Fruit fly (Drosophila melanogaster) whole organism, embryonic: Measurements from ENCODE around the gene Ugt301D1.
A peak's percentile ranks its signal among the peaks of the same experiment; 100 is the strongest.

ENCODE experiments used
- Abd-B ChIP-seq: fragments of 200-800 bp; sonication (Bioruptor generic); optimal IDR thresholded peaks from 2 replicates; lab custom pipeline; 2018; ENCODE audit warnings: missing biosample characterization, mild to moderate bottlenecking, missing genetic modification characterization, moderate library complexity
- Bgb ChIP-seq: fragments of 200-800 bp; sonication (Bioruptor generic); IDR thresholded peaks from 2 replicates; pipeline ENCODE4 v1.3.6; 2022; ENCODE audit warnings: missing biosample characterization, missing genetic modification characterization; ENCODE audit not compliant: partially characterized antibody
- Blimp-1 ChIP-seq: fragments of 200-800 bp; sonication (Bioruptor generic); optimal IDR thresholded peaks from 3 replicates; lab custom pipeline; 2018; ENCODE audit warnings: missing biosample characterization, missing genetic modification characterization, mild to moderate bottlenecking, moderate library complexity, missing genetic modification reagents
- CG10565 ChIP-seq: fragments of 200-800 bp; sonication (Bioruptor generic); optimal IDR thresholded peaks from 3 replicates; lab custom pipeline; 2016; ENCODE audit warnings: missing biosample characterization, mild to moderate bottlenecking, missing genetic modification characterization
- CG12104 ChIP-seq: fragments of 200-800 bp; sonication (Bioruptor generic); optimal IDR thresholded peaks from 3 replicates; lab custom pipeline; 2016; ENCODE audit warnings: missing biosample characterization, missing genetic modification characterization
- CG12155 ChIP-seq: fragments of 200-800 bp; sonication (Bioruptor generic); optimal IDR thresholded peaks from 3 replicates; lab custom pipeline; 2016; ENCODE audit warnings: missing biosample characterization, missing genetic modification characterization
- CG12769 ChIP-seq: fragments of 200-800 bp; sonication (Bioruptor generic); optimal IDR thresholded peaks from 2 replicates; lab custom pipeline; 2019; ENCODE audit warnings: missing biosample characterization, mild to moderate bottlenecking, missing genetic modification characterization, moderate library complexity
- CG15479 ChIP-seq: fragments of 200-800 bp; sonication (Bioruptor generic); optimal IDR thresholded peaks from 3 replicates; lab custom pipeline; 2019; ENCODE audit warnings: missing biosample characterization, mild to moderate bottlenecking, missing genetic modification characterization, moderate library complexity
- CG17568 ChIP-seq: fragments of 200-800 bp; sonication (Bioruptor generic); optimal IDR thresholded peaks from 2 replicates; lab custom pipeline; 2018; ENCODE audit warnings: missing biosample characterization, mild to moderate bottlenecking, missing genetic modification characterization, moderate library complexity
- CG31441 ChIP-seq: fragments of 200-800 bp; sonication (Bioruptor generic); IDR thresholded peaks from 2 replicates; pipeline ENCODE4 v1.3.6; 2022; ENCODE audit warnings: missing biosample characterization, missing genetic modification characterization
- CG5180 ChIP-seq: fragments of 200-800 bp; sonication (Bioruptor generic); optimal IDR thresholded peaks from 3 replicates; lab custom pipeline; 2017; ENCODE audit warnings: missing biosample characterization, missing genetic modification characterization, mild to moderate bottlenecking, moderate library complexity, missing genetic modification reagents
- CG6175 ChIP-seq: fragments of 200-800 bp; sonication (Bioruptor generic); IDR thresholded peaks from 3 replicates; pipeline ENCODE4 v1.3.6; 2022; ENCODE audit warnings: missing biosample characterization, missing genetic modification characterization
- CG6254 ChIP-seq: fragments of 200-800 bp; sonication (Bioruptor generic); optimal IDR thresholded peaks from 3 replicates; lab custom pipeline; 2017; ENCODE audit warnings: mild to moderate bottlenecking, missing biosample characterization, missing genetic modification reagents, missing genetic modification characterization
- CG9437 ChIP-seq: fragments of 200-800 bp; sonication (Bioruptor generic); optimal IDR thresholded peaks from 2 replicates; lab custom pipeline; 2018; ENCODE audit warnings: missing biosample characterization, mild to moderate bottlenecking, missing genetic modification characterization
- CG9932 ChIP-seq: fragments of 200-800 bp; sonication (Bioruptor generic); IDR thresholded peaks from 2 replicates; pipeline ENCODE4 v1.3.6; 2022; ENCODE audit warnings: missing biosample characterization, missing genetic modification characterization
- D ChIP-seq, 2 experiments: fragments of 200-800 bp in 1 of 2; fragments of >200 bp in 1 of 2; sonication (Bioruptor generic) in 1 of 2; optimal IDR thresholded peaks; 2 replicates in 1 of 2; 3 replicates in 1 of 2; lab custom pipeline; 2017; ENCODE audit warnings: mild to moderate bottlenecking in 1 of 2, missing biosample characterization in 1 of 2, missing genetic modification characterization in 1 of 2, missing genetic modification reagents in 1 of 2
- Dip3 ChIP-seq: fragments of 200-800 bp; sonication (Bioruptor generic); optimal IDR thresholded peaks from 3 replicates; lab custom pipeline; 2016; ENCODE audit warnings: missing biosample characterization, missing genetic modification characterization
- Ets65A ChIP-seq: fragments of 200-800 bp; sonication (Bioruptor generic); peaks from one replicate; lab custom pipeline; 2016; ENCODE audit warnings: missing biosample characterization, missing genetic modification characterization
- Ets97D ChIP-seq: fragments of 200-800 bp; sonication (Bioruptor generic); optimal IDR thresholded peaks from 3 replicates; lab custom pipeline; 2016; ENCODE audit warnings: missing biosample characterization, missing genetic modification characterization
- H2.0 ChIP-seq: fragments of 200-800 bp; sonication (Bioruptor generic); IDR thresholded peaks from 2 replicates; pipeline ENCODE4 v1.3.6; 2022; ENCODE audit warnings: missing biosample characterization, missing genetic modification characterization
- Hsf ChIP-seq: fragments of 200-800 bp; sonication (Bioruptor generic); optimal IDR thresholded peaks from 3 replicates; lab custom pipeline; 2016; ENCODE audit warnings: missing biosample characterization, missing genetic modification characterization
- MTF-1 ChIP-seq: fragments of 200-800 bp; sonication (Bioruptor generic); optimal IDR thresholded peaks from 2 replicates; lab custom pipeline; 2018; ENCODE audit warnings: missing biosample characterization, mild to moderate bottlenecking, missing genetic modification characterization, borderline replicate concordance
- NC2β ChIP-seq: fragments of 200-800 bp; sonication (Bioruptor generic); optimal IDR thresholded peaks from 2 replicates; lab custom pipeline; 2016; ENCODE audit warnings: missing biosample characterization, missing genetic modification characterization
- PHDP ChIP-seq: fragments of 200-800 bp; sonication (Bioruptor generic); optimal IDR thresholded peaks from 3 replicates; lab custom pipeline; 2018; ENCODE audit warnings: missing biosample characterization, mild to moderate bottlenecking, missing genetic modification characterization, moderate library complexity
- Sry-δ ChIP-seq: fragments of 200-800 bp; sonication (Bioruptor generic); optimal IDR thresholded peaks from 2 replicates; lab custom pipeline; 2016; ENCODE audit warnings: missing biosample characterization, missing genetic modification characterization
- TFAM ChIP-seq: fragments of 200-800 bp; sonication (Bioruptor generic); optimal IDR thresholded peaks from 2 replicates; lab custom pipeline; 2017; ENCODE audit warnings: missing biosample characterization, missing genetic modification characterization, inconsistent platforms
- ac ChIP-seq: fragments of 200-800 bp; sonication (Bioruptor generic); optimal IDR thresholded peaks from 3 replicates; lab custom pipeline; 2017; ENCODE audit warnings: missing biosample characterization, mild to moderate bottlenecking, missing genetic modification characterization
- cas ChIP-seq: fragments of 200-800 bp; sonication (Bioruptor generic); IDR thresholded peaks from 2 replicates; pipeline ENCODE4 v1.3.6; 2022; ENCODE audit warnings: missing biosample characterization, missing genetic modification characterization
- disco-r ChIP-seq: fragments of 200-800 bp; sonication (Bioruptor generic); optimal IDR thresholded peaks from 2 replicates; lab custom pipeline; 2016; ENCODE audit warnings: missing biosample characterization, missing genetic modification characterization
- eve ChIP-seq, 2 experiments: fragments of >200 bp; optimal IDR thresholded peaks; 2 replicates each; lab custom pipeline; 2017; ENCODE audit warnings: missing biosample characterization in 2 of 2, missing genetic modification characterization in 2 of 2
- gcm2 ChIP-seq: fragments of 200-800 bp; sonication (Bioruptor generic); optimal IDR thresholded peaks from 2 replicates; lab custom pipeline; 2016; ENCODE audit warnings: missing biosample characterization, missing genetic modification characterization
- gem ChIP-seq: fragments of 200-800 bp; sonication (Bioruptor generic); optimal IDR thresholded peaks from 2 replicates; lab custom pipeline; 2019; ENCODE audit warnings: missing biosample characterization, mild to moderate bottlenecking, missing genetic modification characterization, moderate library complexity
- ham ChIP-seq: fragments of 200-800 bp; sonication (Bioruptor generic); IDR thresholded peaks from 2 replicates; pipeline ENCODE4 v1.3.6; 2022; ENCODE audit warnings: missing biosample characterization, missing genetic modification characterization
- kah ChIP-seq: fragments of 200-800 bp; sonication (Bioruptor generic); optimal IDR thresholded peaks from 2 replicates; lab custom pipeline; 2018; ENCODE audit warnings: missing biosample characterization, mild to moderate bottlenecking, missing genetic modification characterization
- knrl ChIP-seq: fragments of 200-800 bp; sonication (Bioruptor generic); IDR thresholded peaks from 3 replicates; pipeline ENCODE4 v1.3.6; 2022; ENCODE audit warnings: missing biosample characterization, missing genetic modification characterization; ENCODE audit not compliant: partially characterized antibody
- mld ChIP-seq: fragments of 200-800 bp; sonication (Bioruptor generic); IDR thresholded peaks from 3 replicates; pipeline ENCODE4 v1.3.6; 2022; ENCODE audit warnings: missing biosample characterization, missing genetic modification characterization; ENCODE audit not compliant: partially characterized antibody
- nom ChIP-seq: fragments of 200-800 bp; sonication (Bioruptor generic); optimal IDR thresholded peaks from 2 replicates; lab custom pipeline; 2017; ENCODE audit warnings: missing biosample characterization, missing genetic modification characterization, mild to moderate bottlenecking, moderate library complexity, missing genetic modification reagents
- oc ChIP-seq: fragments of 200-800 bp; sonication (Bioruptor generic); optimal IDR thresholded peaks from 2 replicates; lab custom pipeline; 2018; ENCODE audit warnings: missing biosample characterization, mild to moderate bottlenecking, missing genetic modification characterization, moderate library complexity
- ranshi ChIP-seq: fragments of 200-800 bp; sonication (Bioruptor generic); IDR thresholded peaks from 2 replicates; pipeline ENCODE4 v1.3.6; 2022; ENCODE audit warnings: missing biosample characterization, missing genetic modification characterization
- run ChIP-seq: fragments of 200-800 bp; sonication (Bioruptor generic); optimal IDR thresholded peaks from 3 replicates; lab custom pipeline; 2018; ENCODE audit warnings: missing biosample characterization, mild to moderate bottlenecking, missing genetic modification characterization
- scrt ChIP-seq: fragments of 200-800 bp; sonication (Bioruptor generic); optimal IDR thresholded peaks from 2 replicates; lab custom pipeline; 2018; ENCODE audit warnings: missing biosample characterization, mild to moderate bottlenecking, missing genetic modification characterization, moderate library complexity
- sens ChIP-seq: fragments of 200-800 bp; sonication (Bioruptor generic); peaks from one replicate; lab custom pipeline; 2016; ENCODE audit warnings: missing biosample characterization, missing genetic modification characterization
- so ChIP-seq: fragments of 200-800 bp; sonication (Bioruptor generic); IDR thresholded peaks from 3 replicates; pipeline ENCODE4 v1.3.6; 2022; ENCODE audit warnings: missing biosample characterization, missing genetic modification characterization
- ssp ChIP-seq: fragments of 200-800 bp; sonication (Bioruptor generic); IDR thresholded peaks from 2 replicates; pipeline ENCODE4 v1.3.6; 2022; ENCODE audit warnings: missing biosample characterization, missing genetic modification characterization
- tup ChIP-seq: fragments of 200-800 bp; sonication (Bioruptor generic); optimal IDR thresholded peaks from 2 replicates; lab custom pipeline; 2016; ENCODE audit warnings: missing biosample characterization, mild to moderate bottlenecking, missing genetic modification characterization, moderate library complexity
- vvl ChIP-seq: fragments of 200-800 bp; sonication (Bioruptor generic); IDR thresholded peaks from 2 replicates; pipeline ENCODE4 v1.3.6; 2022; ENCODE audit warnings: missing biosample characterization, missing genetic modification characterization
- yki ChIP-seq: fragments of >200 bp; optimal IDR thresholded peaks from 3 replicates; lab custom pipeline; 2018
- zfh1 ChIP-seq: fragments of 200-800 bp; sonication (Bioruptor generic); IDR thresholded peaks from 3 replicates; pipeline ENCODE4 v1.3.6; 2022; ENCODE audit warnings: missing biosample characterization, missing genetic modification characterization

The Ugt301D1 gene

DNA sequence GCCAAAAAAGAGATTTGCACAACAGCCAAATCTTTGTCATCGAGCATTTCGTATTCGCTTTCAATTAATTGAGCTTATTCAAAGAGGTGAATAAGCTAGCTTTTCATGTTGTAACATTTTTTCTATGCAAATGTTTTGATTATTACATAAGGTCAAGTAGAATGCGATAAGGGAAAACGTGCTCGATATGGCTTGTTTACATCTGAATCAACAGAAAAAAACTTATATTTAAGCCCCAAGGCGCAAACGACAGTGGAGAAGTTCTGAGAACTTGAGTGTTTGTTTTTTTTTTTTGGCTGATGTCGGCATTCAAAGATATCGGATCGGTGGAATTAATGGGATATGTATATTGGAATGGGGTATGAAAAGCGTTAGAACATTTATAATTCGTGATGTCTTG, 26.4 kb upstream of the Ugt301D1 start (continued):
- no peak for TF ChIP-seq gem
- peak in 1 of 2 experiments; percentile 45 for TF ChIP-seq eve (GFP tag; optimal IDR thresholded peaks at IDR 0.05; lab: Kevin White, UChicago)
- TF ChIP-seq tup (GFP tag; lab: Kevin White, UChicago) = no peak
- no peak for TF ChIP-seq TFAM (GFP tag; lab: Kevin White, UChicago)
- TF ChIP-seq CG6175 = no peak
- TF ChIP-seq sens = peak; percentile 76
- TF ChIP-seq vvl (GFP tag; lab: Robert Waterston, UW) = peak; percentile 67; the same call in 1 of the 2 replicates

dm6 chr2L:18484040-18484381, 25.3 kb upstream of the Ugt301D1 start:
- peak; percentile 57 for TF ChIP-seq oc
- no peak for TF ChIP-seq Hsf (GFP tag; lab: Kevin White, UChicago)
- TF ChIP-seq Ets65A (GFP tag; lab: Kevin White, UChicago) = peak; percentile 79
- TF ChIP-seq ranshi (GFP tag; lab: Robert Waterston, UW) = no peak
- peak; percentile 67 for TF ChIP-seq CG12769 (tag; lab: Kevin White, UChicago)
- TF ChIP-seq NC2β (GFP tag; lab: Kevin White, UChicago) = no peak
- TF ChIP-seq scrt (GFP tag; lab: Kevin White, UChicago) = peak; percentile 9
- peak; percentile 3 for TF ChIP-seq kah (GFP tag; lab: Kevin White, UChicago)
- TF ChIP-seq Blimp-1 = peak; percentile 46
- no peak for TF ChIP-seq CG6254 (GFP tag; lab: Kevin White, UChicago)
- TF ChIP-seq Dip3 (GFP tag; lab: Kevin White, UChicago) = no peak
- no peak for TF ChIP-seq CG10565 (GFP tag; lab: Kevin White, UChicago)
- TF ChIP-seq disco-r (GFP tag; lab: Kevin White, UChicago) = no peak
- peak; percentile 49; the same call in 1 of the 2 replicates for TF ChIP-seq Bgb (GFP tag; lab: Robert Waterston, UW)
- TF ChIP-seq so (GFP tag; lab: Robert Waterston, UW) = 0 out of 3 replicates have a peak, but pooled peaks have one; percentile 18
- TF ChIP-seq CG17568 = peak; percentile 7
- no peak for TF ChIP-seq CG12104 (GFP tag; lab: Kevin White, UChicago)
- TF ChIP-seq CG5180 (GFP tag; lab: Kevin White, UChicago) = no peak
- TF ChIP-seq nom = no peak
- peak; percentile 84 for TF ChIP-seq ac
- no peak for TF ChIP-seq zfh1 (GFP tag; lab: Robert Waterston, UW)
- TF ChIP-seq ham (GFP tag; lab: Robert Waterston, UW) = no peak
- TF ChIP-seq ssp (GFP tag; lab: Robert Waterston, UW) = no peak
- TF ChIP-seq CG15479 (GFP tag; lab: Kevin White, UChicago) = peak; percentile 45
- no peak for TF ChIP-seq H2.0 (GFP tag; lab: Robert Waterston, UW)
- 0 out of 3 replicates have a peak, but pooled peaks have one; percentile 14 for TF ChIP-seq mld (GFP tag; lab: Robert Waterston, UW)
- no peak for TF ChIP-seq Ets97D (GFP tag; lab: Kevin White, UChicago)
- peak; percentile 0 for TF ChIP-seq D (optimal IDR thresholded peaks at IDR 0.05; lab: Kevin White, UChicago)
- TF ChIP-seq D (GFP tag; optimal IDR thresholded peaks at IDR 0.05; lab: Kevin White, UChicago) = no peak
- no peak for TF ChIP-seq gcm2 (GFP tag; lab: Kevin White, UChicago)

- TF ChIP-seq CG12155 (peak; percentile 42), Sry-δ (GFP tag; lab: Kevin White, UChicago) (no peak), CG9932 (GFP tag; lab: Robert Waterston, UW) (peak; percentile 72), scrt (GFP tag; lab: Kevin White, UChicago) (no peak), CG9437 (GFP tag; lab: Kevin White, UChicago) (peak; percentile 34), cas (GFP tag; lab: Robert Waterston, UW) (no peak), knrl (GFP tag; lab: Robert Waterston, UW) (no peak), Abd-B (peak; percentile 69), CG31441 (GFP tag; lab: Robert Waterston, UW) (peak; percentile 39; the same call in 1 of the 2 replicates), PHDP (tag; lab: Kevin White, UChicago) (peak; percentile 24), run (tag; lab: Kevin White, UChicago) (no peak), MTF-1 (GFP tag; lab: Kevin White, UChicago) (peak; percentile 13), yki (lab: Kevin White, UChicago) (peak; percentile 60), CG12104 (GFP tag; lab: Kevin White, UChicago) (peak; percentile 7)
Measured at dm6 chr2L:18484382-18485050, 24.8 kb upstream of the Ugt301D1 start, which contains the start of gene CG10283. TSS of gene CG10283 (minus strand) at chr2L:18484513.
